Fruit fly (Drosophila melanogaster) whole organism, adult: Measurements from ENCODE around the gene Targ3.

ENCODE experiments used
- CG11617 ChIP-seq: fragments of 200-800 bp; sonication (Bioruptor generic); optimal IDR thresholded peaks from 2 replicates; lab custom pipeline; 2017; ENCODE audit warnings: mild to moderate bottlenecking, missing biosample characterization, missing genetic modification reagents, missing genetic modification characterization
- CG12768 ChIP-seq: fragments of 200-800 bp; sonication (Bioruptor generic); optimal IDR thresholded peaks from 2 replicates; lab custom pipeline; 2017; ENCODE audit warnings: missing biosample characterization, missing genetic modification characterization, mild to moderate bottlenecking, moderate library complexity, missing genetic modification reagents
- CG14711 ChIP-seq: fragments of 200-800 bp; sonication (Bioruptor generic); optimal IDR thresholded peaks from 2 replicates; lab custom pipeline; 2018; ENCODE audit warnings: missing biosample characterization, mild to moderate bottlenecking, missing genetic modification characterization, moderate library complexity
- CG1620 ChIP-seq: fragments of 200-800 bp; sonication (Bioruptor generic); optimal IDR thresholded peaks from 2 replicates; lab custom pipeline; 2016; ENCODE audit warnings: missing biosample characterization, missing genetic modification characterization
- CG33017 ChIP-seq: fragments of 200-800 bp; sonication (Bioruptor generic); optimal IDR thresholded peaks from 2 replicates; lab custom pipeline; 2018; ENCODE audit warnings: missing biosample characterization, mild to moderate bottlenecking, missing genetic modification characterization, moderate library complexity
- CG5204 ChIP-seq: fragments of 200-800 bp; sonication (Bioruptor generic); optimal IDR thresholded peaks from 2 replicates; lab custom pipeline; 2016; ENCODE audit warnings: missing biosample characterization, missing genetic modification characterization
- CG7045 ChIP-seq: fragments of 200-800 bp; sonication (Bioruptor generic); optimal IDR thresholded peaks from 2 replicates; lab custom pipeline; 2017; ENCODE audit warnings: missing biosample characterization, mild to moderate bottlenecking, missing genetic modification characterization
- CG7101 ChIP-seq: fragments of 200-800 bp; sonication (Bioruptor generic); optimal IDR thresholded peaks from 2 replicates; lab custom pipeline; 2018; ENCODE audit warnings: missing biosample characterization, mild to moderate bottlenecking, missing genetic modification characterization, moderate library complexity
- Clk ChIP-seq: fragments of 200-800 bp; sonication (Bioruptor generic); optimal IDR thresholded peaks from 2 replicates; lab custom pipeline; 2017; ENCODE audit warnings: missing biosample characterization, missing genetic modification characterization
- Crg-1 ChIP-seq: fragments of 200-800 bp; sonication (Bioruptor generic); optimal IDR thresholded peaks from 2 replicates; lab custom pipeline; 2016; ENCODE audit warnings: missing biosample characterization, missing genetic modification characterization
- Hr96 ChIP-seq: fragments of 200-800 bp; sonication (Bioruptor generic); optimal IDR thresholded peaks from 2 replicates; lab custom pipeline; 2016; ENCODE audit warnings: missing biosample characterization, missing genetic modification characterization
- Mnt ChIP-seq: fragments of 200-800 bp; sonication (Bioruptor generic); optimal IDR thresholded peaks from 2 replicates; lab custom pipeline; 2016; ENCODE audit warnings: missing biosample characterization, mild to moderate bottlenecking, missing genetic modification characterization
- bab1 ChIP-seq: fragments of 200-800 bp; sonication (Bioruptor generic); optimal IDR thresholded peaks from 3 replicates; lab custom pipeline; 2019; ENCODE audit warnings: missing biosample characterization, mild to moderate bottlenecking, missing genetic modification characterization, moderate library complexity
- cic ChIP-seq: fragments of 200-800 bp; sonication (Bioruptor generic); optimal IDR thresholded peaks from 2 replicates; lab custom pipeline; 2017; ENCODE audit warnings: missing biosample characterization, mild to moderate bottlenecking, missing genetic modification characterization, moderate library complexity
- cnc ChIP-seq, 2 experiments: fragments of >200 bp; optimal IDR thresholded peaks; 2 replicates each; lab custom pipeline; 2017
- kay ChIP-seq: fragments of 200-800 bp; sonication (Bioruptor generic); peaks from one replicate; lab custom pipeline; 2016; ENCODE audit warnings: missing biosample characterization, missing genetic modification characterization, borderline replicate concordance
- ovo ChIP-seq: fragments of 200-800 bp; sonication (Bioruptor generic); optimal IDR thresholded peaks from 2 replicates; lab custom pipeline; 2016; ENCODE audit warnings: missing biosample characterization, missing genetic modification characterization
- pad ChIP-seq: fragments of 200-800 bp; sonication (Bioruptor generic); optimal IDR thresholded peaks from 3 replicates; lab custom pipeline; 2017; ENCODE audit warnings: missing biosample characterization, missing genetic modification characterization, mild to moderate bottlenecking, moderate library complexity, missing genetic modification reagents
- tj ChIP-seq: fragments of 200-800 bp; sonication (Bioruptor generic); optimal IDR thresholded peaks from 3 replicates; lab custom pipeline; 2017; ENCODE audit warnings: missing biosample characterization, mild to moderate bottlenecking, missing genetic modification characterization, moderate library complexity
- toe ChIP-seq: fragments of 200-800 bp; sonication (Bioruptor generic); optimal IDR thresholded peaks from 2 replicates; lab custom pipeline; 2016; ENCODE audit warnings: missing biosample characterization, missing genetic modification characterization

Gene Targ3

DNA sequence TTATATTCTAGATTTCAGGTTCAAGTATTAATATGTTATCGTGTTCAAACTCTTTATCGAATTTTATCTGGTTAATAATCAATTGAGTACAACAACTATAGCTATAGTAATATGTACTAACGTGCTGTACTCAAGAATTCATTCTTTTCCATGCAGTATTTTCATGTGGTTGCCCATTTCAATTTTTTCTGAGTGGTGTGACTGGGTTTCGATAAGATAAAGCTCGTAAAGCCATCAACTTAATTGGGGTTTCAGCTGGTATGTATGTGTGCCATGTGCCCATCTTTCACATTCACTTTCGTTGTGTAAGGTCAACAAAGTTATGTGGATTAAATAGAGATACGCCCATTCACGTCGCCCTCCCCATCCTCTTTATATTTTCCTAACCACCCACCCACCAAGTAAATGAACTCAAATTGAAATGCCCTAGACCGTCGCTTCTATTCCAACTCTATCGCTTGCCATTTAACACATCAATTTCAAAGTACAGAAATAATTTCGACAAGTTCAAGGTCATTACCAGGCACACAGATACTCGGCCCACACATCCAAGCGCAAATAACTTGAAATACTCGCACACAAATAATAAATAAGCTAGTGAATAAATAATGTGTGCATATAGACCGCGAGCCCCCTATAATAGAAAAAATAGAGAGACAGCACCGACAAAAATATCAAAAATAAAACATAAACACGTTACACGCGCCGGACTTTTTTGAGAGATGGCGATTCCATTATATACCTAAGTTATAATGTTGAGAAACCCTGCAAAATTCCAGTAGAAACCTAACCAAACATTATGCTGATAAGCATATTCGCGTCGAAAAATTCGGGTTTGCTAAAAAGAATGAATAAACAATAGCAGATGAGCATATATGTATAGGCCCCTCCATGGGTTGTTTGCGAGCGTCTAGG lies 8.2 kb downstream of the Targ3 start:
- peak; percentile 81 for TF ChIP-seq tj (GFP tag; lab: Kevin White, UChicago)
- TF ChIP-seq CG7045, result no peak
- TF ChIP-seq CG12768 (GFP tag; lab: Kevin White, UChicago), result peak; percentile 21
- TF ChIP-seq CG7101, result peak; percentile 6

DNA sequence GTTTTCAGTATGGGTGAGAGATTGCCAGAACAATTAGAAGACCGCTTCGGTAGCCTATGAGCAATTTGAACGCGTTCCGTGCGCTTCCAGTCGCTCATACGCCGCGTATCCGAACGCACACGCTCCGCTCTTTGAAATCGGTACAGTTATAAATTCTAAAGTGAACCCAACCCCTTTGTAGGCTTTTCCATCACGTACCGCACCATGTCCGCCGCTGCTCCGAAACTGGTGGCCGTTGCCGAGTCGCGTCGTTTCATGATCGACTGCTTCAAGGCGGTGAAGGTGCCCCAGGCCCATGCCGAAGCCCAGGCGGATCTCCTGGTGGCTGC lies 8.8 kb downstream of the Targ3 start:
- no peak for TF ChIP-seq CG7045
- TF ChIP-seq Mnt (GFP tag; lab: Kevin White, UChicago), result no peak
- no peak for TF ChIP-seq CG7101
- TF ChIP-seq ovo, result no peak
- TF ChIP-seq Hr96 (GFP tag; lab: Kevin White, UChicago), result no peak
- TF ChIP-seq CG33017 (tag; lab: Kevin White, UChicago), result no peak
- TF ChIP-seq tj (GFP tag; lab: Kevin White, UChicago), result no peak
- TF ChIP-seq CG5204, result no peak
- no peak for TF ChIP-seq toe (GFP tag; lab: Kevin White, UChicago)
- no peak for TF ChIP-seq CG12768 (GFP tag; lab: Kevin White, UChicago)
- TF ChIP-seq cic, result no peak
- TF ChIP-seq bab1 (GFP tag; lab: Kevin White, UChicago), result no peak
- TF ChIP-seq Clk, result no peak
- no peak for TF ChIP-seq kay (GFP tag; lab: Kevin White, UChicago)
- no peak for TF ChIP-seq CG11617
- TF ChIP-seq pad (GFP tag; lab: Kevin White, UChicago), result no peak
- TF ChIP-seq cnc (optimal IDR thresholded peaks at IDR 0.05; lab: Kevin White, UChicago), result no peak
- TF ChIP-seq CG14711 (tag; lab: Kevin White, UChicago), result no peak

DNA sequence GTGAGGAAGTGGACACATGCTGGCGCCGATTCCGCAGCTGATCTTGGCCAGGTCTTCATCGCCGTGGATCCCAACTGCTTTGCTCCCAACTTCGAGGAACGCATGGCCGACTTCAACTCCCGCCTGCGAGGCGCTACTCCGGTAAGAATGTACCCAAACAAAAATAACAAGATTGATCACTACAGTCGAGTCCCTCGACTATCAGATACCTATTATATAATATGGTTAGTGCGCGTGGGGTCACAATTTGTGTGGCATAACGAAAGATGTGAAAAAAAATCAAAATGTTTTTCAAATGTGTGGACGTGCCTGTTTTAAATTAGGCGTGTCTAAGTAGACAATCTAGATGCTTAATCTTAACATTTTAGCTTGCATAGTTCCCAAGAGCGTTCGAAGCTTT lies 9.9 kb downstream of the Targ3 start:
- TF ChIP-seq cic (no peak), CG14711 (tag; lab: Kevin White, UChicago) (no peak), toe (GFP tag; lab: Kevin White, UChicago) (no peak), CG5204 (no peak), tj (GFP tag; lab: Kevin White, UChicago) (no peak), cnc (optimal IDR thresholded peaks at IDR 0.05; lab: Kevin White, UChicago) (no peak), bab1 (GFP tag; lab: Kevin White, UChicago) (no peak), ovo (no peak), kay (GFP tag; lab: Kevin White, UChicago) (no peak), CG12768 (GFP tag; lab: Kevin White, UChicago) (no peak), CG33017 (tag; lab: Kevin White, UChicago) (no peak), CG7045 (no peak), Clk (no peak), Hr96 (GFP tag; lab: Kevin White, UChicago) (no peak), CG7101 (no peak)

DNA sequence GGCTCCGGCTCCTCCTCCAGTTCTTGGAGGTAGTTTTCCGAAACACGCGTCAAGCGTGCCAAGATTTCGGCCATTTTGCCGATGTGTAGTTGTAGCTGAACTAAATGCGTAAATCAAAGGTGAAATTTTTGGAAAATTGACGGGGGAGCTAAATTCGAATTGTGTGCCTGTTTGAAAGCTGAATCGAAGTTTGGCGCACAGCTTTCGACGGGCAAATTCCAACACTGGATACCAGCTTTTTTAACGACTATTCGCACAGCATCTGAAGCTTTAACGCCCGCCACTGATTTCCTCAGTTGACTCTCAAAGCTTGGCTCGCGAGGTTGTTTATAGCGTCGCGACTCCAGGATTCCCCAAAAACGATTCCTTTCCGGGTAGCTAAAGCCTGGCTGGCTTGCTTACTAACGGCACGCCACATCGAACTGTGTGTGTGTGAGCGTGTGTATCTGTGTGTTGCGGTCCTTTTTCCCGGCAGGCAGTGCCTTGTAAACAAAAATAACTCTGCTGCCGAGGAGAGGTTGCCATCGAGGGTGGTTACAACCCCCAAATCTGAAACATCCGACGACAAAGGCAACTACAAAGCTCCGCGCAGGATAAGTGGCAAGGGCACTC lies 13.4 kb downstream of the Targ3 start, which contains the start of the genes CG10510 and CG10508:
CG10510 (minus strand) TSS at position 164 of the 612 bp plus-strand sequence.
CG10508 (plus strand) TSS at position 295 of the 612 bp plus-strand sequence.
- TF ChIP-seq toe (GFP tag; lab: Kevin White, UChicago) (no peak), Hr96 (GFP tag; lab: Kevin White, UChicago) (no peak), Crg-1 (GFP tag; lab: Kevin White, UChicago) (no peak)

DNA sequence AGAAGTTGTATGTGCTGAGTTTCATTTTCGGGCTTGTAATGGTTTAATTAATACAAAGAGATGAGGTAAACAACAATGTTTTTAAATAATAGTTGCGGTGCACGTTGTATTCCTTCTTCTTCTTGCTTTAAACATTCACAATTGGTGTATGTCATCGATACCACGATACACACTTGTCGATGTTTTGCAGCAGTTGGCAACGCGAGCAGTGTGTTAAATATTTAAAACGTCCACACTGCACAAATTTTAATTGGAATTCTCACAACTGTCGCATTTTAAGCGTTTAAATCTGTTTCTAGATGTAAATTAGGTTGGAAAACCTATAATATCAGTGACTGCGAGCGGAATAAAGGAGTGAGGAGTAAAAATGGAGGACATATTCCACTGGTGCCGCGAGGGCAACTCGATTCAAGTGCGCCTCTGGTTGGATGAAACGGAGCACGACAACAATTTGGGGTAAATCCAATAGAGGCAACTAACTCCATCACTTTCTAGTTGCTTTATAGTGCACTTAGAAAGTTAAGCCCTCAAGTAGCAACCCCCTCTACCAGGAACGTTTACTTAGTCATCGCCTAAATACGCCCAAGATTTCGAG lies 20.2 kb downstream of the Targ3 start, which contains the start of the genes Trmt112 and Ilk:
Trmt112 (minus strand) TSS at position 143 of the 595 bp plus-strand sequence.
Ilk (plus strand) TSS at position 205 of the 595 bp plus-strand sequence.
- TF ChIP-seq tj (GFP tag; lab: Kevin White, UChicago) (peak; percentile 1), CG14711 (tag; lab: Kevin White, UChicago) (no peak), Clk (no peak), kay (GFP tag; lab: Kevin White, UChicago) (no peak), Hr96 (GFP tag; lab: Kevin White, UChicago) (no peak), Mnt (GFP tag; lab: Kevin White, UChicago) (peak; percentile 88), bab1 (GFP tag; lab: Kevin White, UChicago) (peak; percentile 39), CG1620 (GFP tag; lab: Kevin White, UChicago) (peak; percentile 5)

DNA sequence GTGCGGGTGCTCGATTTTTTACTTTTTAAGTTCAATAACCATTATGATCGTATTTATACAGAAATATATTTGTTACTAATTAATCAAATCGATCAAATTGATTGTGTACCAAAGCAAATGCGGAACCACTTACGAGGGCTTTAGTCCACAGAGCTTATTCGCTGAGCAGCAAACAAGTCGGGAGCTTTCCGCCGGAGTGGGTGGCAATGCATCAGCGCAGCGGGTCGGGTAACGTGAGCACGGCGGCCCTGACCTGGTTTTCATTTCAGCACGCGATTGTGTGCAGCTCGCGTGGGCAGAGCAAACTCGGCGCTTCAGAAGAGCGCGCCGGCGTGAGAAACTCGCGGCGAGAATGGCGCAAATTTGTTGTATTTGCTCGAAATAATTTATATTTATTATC lies 22.5 kb downstream of the Targ3 start:
- TF ChIP-seq Hr96 (GFP tag; lab: Kevin White, UChicago), result no peak
- TF ChIP-seq CG14711 (tag; lab: Kevin White, UChicago), result no peak
- peak; percentile 0 for TF ChIP-seq cic
- TF ChIP-seq CG11617, result no peak
